Worm (Caenorhabditis elegans) whole organism, L2 larva: Measurements from ENCODE around the gene R02F2.6.
A peak's percentile ranks its signal among the peaks of the same experiment; 100 is the strongest.

Source experiments
- C34F6.9 ChIP-seq: fragments of 150-350 bp; optimal IDR thresholded peaks from 2 replicates; lab custom pipeline; 2014; ENCODE audit warnings: missing biosample characterization, missing genetic modification characterization
- R02D3.7 ChIP-seq: fragments of 150-350 bp; optimal IDR thresholded peaks from 2 replicates; lab custom pipeline; 2014; ENCODE audit warnings: missing biosample characterization, missing genetic modification characterization
- Y55F3AM.14 ChIP-seq: fragments of 200-800 bp; sonication (Bioruptor generic); optimal IDR thresholded peaks from 2 replicates; lab custom pipeline; 2018; ENCODE audit warnings: mild to moderate bottlenecking, missing genetic modification characterization, missing compliant biosample characterization
- ZK546.5 ChIP-seq: sonication (generic microtip); optimal IDR thresholded peaks from 2 replicates; lab custom pipeline; 2017; ENCODE audit warnings: missing biosample characterization, missing genetic modification characterization
- aly-2 ChIP-seq: fragments of 150-350 bp; optimal IDR thresholded peaks from 2 replicates; lab custom pipeline; 2014; ENCODE audit warnings: missing biosample characterization, missing genetic modification characterization
- ama-1 ChIP-seq: fragments of 150-350 bp; optimal IDR thresholded peaks from 2 replicates; lab custom pipeline; 2018; ENCODE audit warnings: inconsistent platforms
- blmp-1 ChIP-seq: sonication (generic microtip); optimal IDR thresholded peaks from 2 replicates; lab custom pipeline; 2017; ENCODE audit warnings: missing genetic modification characterization, mild to moderate bottlenecking, missing compliant biosample characterization, antibody characterized with exemption, moderate library complexity; ENCODE audit not compliant: insufficient read depth
- ceh-16 ChIP-seq: fragments of 150-350 bp; optimal IDR thresholded peaks from 2 replicates; lab custom pipeline; 2014; ENCODE audit warnings: missing biosample characterization, missing genetic modification characterization
- ceh-82 ChIP-seq: fragments of 150-350 bp; optimal IDR thresholded peaks from 2 replicates; lab custom pipeline; 2014; ENCODE audit warnings: missing biosample characterization, missing genetic modification characterization
- crh-2 ChIP-seq: sonication (generic microtip); optimal IDR thresholded peaks from 2 replicates; lab custom pipeline; 2017; ENCODE audit warnings: missing biosample characterization, missing genetic modification characterization
- dmd-4 ChIP-seq: sonication (generic microtip); optimal IDR thresholded peaks from 2 replicates; lab custom pipeline; 2017; ENCODE audit warnings: missing biosample characterization, missing genetic modification characterization
- egl-27 ChIP-seq: sonication (generic microtip); optimal IDR thresholded peaks from 3 replicates; lab custom pipeline; 2017; ENCODE audit warnings: missing biosample characterization, missing genetic modification reagents, missing genetic modification characterization
- elt-1 ChIP-seq: fragments of 150-350 bp; optimal IDR thresholded peaks from 2 replicates; lab custom pipeline; 2014; ENCODE audit warnings: missing biosample characterization, missing genetic modification characterization
- elt-3 ChIP-seq: sonication (generic microtip); optimal IDR thresholded peaks from 2 replicates; lab custom pipeline; 2017; ENCODE audit warnings: missing biosample characterization, missing genetic modification characterization
- fos-1 ChIP-seq: fragments of 150-350 bp; optimal IDR thresholded peaks from 2 replicates; lab custom pipeline; 2014; ENCODE audit warnings: missing biosample characterization, missing genetic modification characterization
- gmeb-1 ChIP-seq: fragments of 150-350 bp; optimal IDR thresholded peaks from 2 replicates; lab custom pipeline; 2014; ENCODE audit warnings: missing biosample characterization, missing genetic modification characterization
- lin-11 ChIP-seq: fragments of 150-350 bp; sonication (generic microtip); optimal IDR thresholded peaks from 2 replicates; lab custom pipeline; 2014; ENCODE audit warnings: missing biosample characterization, missing genetic modification characterization, inconsistent platforms, mixed read lengths
- lin-13 ChIP-seq: fragments of 150-350 bp; optimal IDR thresholded peaks from 2 replicates; lab custom pipeline; 2014; ENCODE audit warnings: missing biosample characterization, missing genetic modification reagents, missing genetic modification characterization
- lin-39 ChIP-seq: fragments of 150-350 bp; optimal IDR thresholded peaks from 2 replicates; lab custom pipeline; 2014; ENCODE audit warnings: missing biosample characterization, missing genetic modification reagents, missing genetic modification characterization
- lsy-2 ChIP-seq, 2 experiments: fragments of 150-350 bp in 1 of 2; sonication (generic microtip) in 1 of 2; optimal IDR thresholded peaks; 2 replicates each; lab custom pipeline; 2014 to 2017; ENCODE audit warnings: missing biosample characterization in 2 of 2, missing genetic modification characterization in 2 of 2
- mab-5 ChIP-seq: fragments of 150-350 bp; optimal IDR thresholded peaks from 2 replicates; lab custom pipeline; 2014; ENCODE audit warnings: missing biosample characterization, missing genetic modification characterization
- mbf-1 ChIP-seq: sonication (generic microtip); optimal IDR thresholded peaks from 2 replicates; lab custom pipeline; 2017; ENCODE audit warnings: missing biosample characterization, missing genetic modification characterization
- mdl-1 ChIP-seq, 2 experiments: fragments of 150-350 bp in 1 of 2; sonication (generic microtip) in 1 of 2; optimal IDR thresholded peaks; 2 replicates each; lab custom pipeline; 2017; ENCODE audit warnings: missing biosample characterization in 2 of 2, missing genetic modification characterization in 2 of 2
- nhr-11 ChIP-seq: fragments of 150-350 bp; optimal IDR thresholded peaks from 2 replicates; lab custom pipeline; 2014; ENCODE audit warnings: missing biosample characterization, missing genetic modification characterization
- nhr-12 ChIP-seq: fragments of 150-350 bp; optimal IDR thresholded peaks from 2 replicates; lab custom pipeline; 2014; ENCODE audit warnings: missing biosample characterization, missing genetic modification characterization
- nhr-129 ChIP-seq: fragments of 150-350 bp; optimal IDR thresholded peaks from 2 replicates; lab custom pipeline; 2014; ENCODE audit warnings: missing biosample characterization, missing genetic modification characterization
- nhr-21 ChIP-seq: fragments of 150-350 bp; optimal IDR thresholded peaks from 2 replicates; lab custom pipeline; 2014; ENCODE audit warnings: missing biosample characterization, missing genetic modification characterization
- nhr-23 ChIP-seq: fragments of 150-350 bp; optimal IDR thresholded peaks from 2 replicates; lab custom pipeline; 2014; ENCODE audit warnings: missing biosample characterization, missing genetic modification reagents, missing genetic modification characterization
- nhr-25 ChIP-seq: fragments of 150-350 bp; sonication (generic microtip); optimal IDR thresholded peaks from 3 replicates; lab custom pipeline; 2014; ENCODE audit warnings: missing biosample characterization, missing genetic modification characterization
- nhr-6 ChIP-seq: fragments of 150-350 bp; optimal IDR thresholded peaks from 2 replicates; lab custom pipeline; 2014; ENCODE audit warnings: missing biosample characterization, missing genetic modification characterization
- nhr-77 ChIP-seq: fragments of 150-350 bp; optimal IDR thresholded peaks from 2 replicates; lab custom pipeline; 2014; ENCODE audit warnings: missing biosample characterization, missing genetic modification characterization
- peb-1 ChIP-seq: fragments of 150-350 bp; optimal IDR thresholded peaks from 2 replicates; lab custom pipeline; 2014; ENCODE audit warnings: missing biosample characterization, missing genetic modification characterization
- sma-3 ChIP-seq: sonication (generic microtip); optimal IDR thresholded peaks from 2 replicates; lab custom pipeline; 2016; ENCODE audit warnings: missing genetic modification reagents, missing genetic modification characterization, missing compliant biosample characterization
- sma-9 ChIP-seq, 2 experiments: fragments of 150-350 bp in 1 of 2; sonication (generic microtip) in 1 of 2; optimal IDR thresholded peaks; 2 replicates each; lab custom pipeline; 2014 to 2016; ENCODE audit warnings: missing genetic modification characterization in 2 of 2, mild to moderate bottlenecking in 1 of 2, missing biosample characterization in 1 of 2, missing compliant biosample characterization in 1 of 2, missing genetic modification reagents in 1 of 2, moderate library complexity in 1 of 2
- snpc-4 ChIP-seq: fragments of 150-350 bp; optimal IDR thresholded peaks from 2 replicates; lab custom pipeline; 2014; ENCODE audit warnings: missing biosample characterization, missing genetic modification characterization
- unc-55 ChIP-seq: fragments of 150-350 bp; sonication (generic microtip); optimal IDR thresholded peaks from 3 replicates; lab custom pipeline; 2014; ENCODE audit warnings: missing biosample characterization, missing genetic modification reagents, missing genetic modification characterization
- zag-1 ChIP-seq: fragments of 150-350 bp; optimal IDR thresholded peaks from 2 replicates; lab custom pipeline; 2014; ENCODE audit warnings: missing biosample characterization, missing genetic modification characterization
- ztf-11 ChIP-seq: sonication (generic microtip); optimal IDR thresholded peaks from 2 replicates; lab custom pipeline; 2017; ENCODE audit warnings: missing biosample characterization, missing genetic modification characterization
- ztf-4 ChIP-seq: fragments of 150-350 bp; optimal IDR thresholded peaks from 2 replicates; lab custom pipeline; 2014; ENCODE audit warnings: missing biosample characterization, missing genetic modification characterization

The R02F2.6 gene

ce11 chrIII:5483738-5484315 is 5.1 kb upstream of the R02F2.6 start, which contains the start of the genes R02F2.7 and R02F2.4:
Gene R02F2.7 (minus strand): TSS chrIII:5483773.
Gene R02F2.4 (plus strand): TSS chrIII:5484289.
- TF ChIP-seq fos-1 (tag; lab: Kevin White, UChicago) (no peak), nhr-25 (no peak), lsy-2 (tag; optimal IDR thresholded peaks at IDR 0.05; lab: Kevin White, UChicago) (peak in 1 of 2 experiments; percentile 34), C34F6.9 (tag; lab: Kevin White, UChicago) (peak; percentile 25), gmeb-1 (tag; lab: Kevin White, UChicago) (peak; percentile 87), nhr-129 (tag; lab: Kevin White, UChicago) (no peak), ceh-82 (tag; lab: Kevin White, UChicago) (no peak), sma-9 (GFP tag; optimal IDR thresholded peaks at IDR 0.05; lab: Kevin White, UChicago) (no peak), sma-9 (tag; optimal IDR thresholded peaks at IDR 0.05; lab: Kevin White, UChicago) (no peak), unc-55 (GFP tag; lab: Kevin White, UChicago) (peak; percentile 49)

DNA sequence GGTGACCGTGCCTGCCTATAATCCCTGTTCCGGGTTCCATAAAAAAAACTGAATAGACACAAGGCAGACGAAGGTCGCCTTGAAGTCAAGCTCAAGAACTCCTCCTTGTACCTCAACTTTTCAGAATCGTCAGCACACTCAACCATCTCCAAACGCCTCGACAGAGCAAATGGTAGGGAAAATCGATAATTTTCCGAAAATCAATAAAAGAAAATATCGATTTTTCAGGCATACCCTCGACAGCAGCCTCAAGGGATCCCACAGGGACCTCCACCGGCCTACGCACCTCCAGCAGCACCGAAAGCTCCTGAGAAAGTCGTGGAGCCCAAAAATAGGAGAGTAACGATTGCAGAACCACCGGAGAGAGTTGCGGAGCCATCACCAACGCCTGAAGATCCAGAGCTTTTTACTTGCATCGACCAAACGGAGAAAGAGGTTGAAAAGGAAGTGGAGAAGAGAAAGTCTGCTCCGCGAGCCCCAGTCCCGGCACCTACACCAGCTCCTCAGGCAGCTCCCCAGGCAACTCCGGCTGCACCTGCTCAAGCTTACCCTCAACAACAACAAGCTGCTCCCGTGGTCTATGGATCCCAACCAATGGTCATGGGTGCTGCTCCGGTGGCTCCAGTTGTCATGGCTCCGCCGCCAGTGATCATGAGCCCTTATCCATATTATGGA is 906 bp upstream of the R02F2.6 start:
- no peak for TF ChIP-seq sma-3 (GFP tag; lab: Kevin White, UChicago)
- TF ChIP-seq R02D3.7 (tag; lab: Kevin White, UChicago) = no peak
- TF ChIP-seq lin-39 (tag; lab: Kevin White, UChicago) = no peak
- no peak for TF ChIP-seq ztf-11 (tag; lab: Kevin White, UChicago)
- no peak for TF ChIP-seq mdl-1 (tag; optimal IDR thresholded peaks at IDR 0.05; lab: Kevin White, UChicago)
- TF ChIP-seq gmeb-1 (tag; lab: Kevin White, UChicago) = no peak
- TF ChIP-seq, all 48 proteins: peak for 0

ce11 chrIII:5478011-5478410 is 713 bp downstream of the R02F2.6 start, which contains the start of gene R02F2.10:
Gene R02F2.10 (plus strand): TSS chrIII:5478311.
- TF ChIP-seq elt-1 (tag; lab: Kevin White, UChicago) = no peak
- no peak for TF ChIP-seq lsy-2 (tag; optimal IDR thresholded peaks at IDR 0.05; lab: Kevin White, UChicago)
- TF ChIP-seq mbf-1 = no peak
- TF ChIP-seq nhr-77 (tag; lab: Kevin White, UChicago) = no peak
- no peak for TF ChIP-seq ztf-11 (tag; lab: Kevin White, UChicago)
- no peak for TF ChIP-seq aly-2 (tag; lab: Kevin White, UChicago)
- TF ChIP-seq mab-5 (tag; lab: Kevin White, UChicago) = no peak
- TF ChIP-seq C34F6.9 (tag; lab: Kevin White, UChicago) = no peak
- TF ChIP-seq egl-27 (tag; lab: Kevin White, UChicago) = no peak
- TF ChIP-seq nhr-23 = no peak
- TF ChIP-seq nhr-12 (tag; lab: Kevin White, UChicago) = no peak
- no peak for TF ChIP-seq mdl-1 (tag; optimal IDR thresholded peaks at IDR 0.05; lab: Kevin White, UChicago)
- no peak for TF ChIP-seq lin-13 (GFP tag; lab: Kevin White, UChicago)
- no peak for TF ChIP-seq ztf-4 (tag; lab: Kevin White, UChicago)

- TF ChIP-seq dmd-4 (tag; lab: Kevin White, UChicago) = no peak
- TF ChIP-seq nhr-21 (tag; lab: Kevin White, UChicago) = no peak
- TF ChIP-seq mdl-1 (tag; optimal IDR thresholded peaks at IDR 0.05; lab: Kevin White, UChicago) = no peak
- TF ChIP-seq sma-3 (GFP tag; lab: Kevin White, UChicago) = no peak
- no peak for TF ChIP-seq elt-3 (tag; lab: Kevin White, UChicago)
Measured at ce11 chrIII:5474176-5474575, 4.5 kb downstream of the R02F2.6 start, which contains the start of gene lon-1. Gene lon-1 (plus strand): TSS chrIII:5474476.

DNA sequence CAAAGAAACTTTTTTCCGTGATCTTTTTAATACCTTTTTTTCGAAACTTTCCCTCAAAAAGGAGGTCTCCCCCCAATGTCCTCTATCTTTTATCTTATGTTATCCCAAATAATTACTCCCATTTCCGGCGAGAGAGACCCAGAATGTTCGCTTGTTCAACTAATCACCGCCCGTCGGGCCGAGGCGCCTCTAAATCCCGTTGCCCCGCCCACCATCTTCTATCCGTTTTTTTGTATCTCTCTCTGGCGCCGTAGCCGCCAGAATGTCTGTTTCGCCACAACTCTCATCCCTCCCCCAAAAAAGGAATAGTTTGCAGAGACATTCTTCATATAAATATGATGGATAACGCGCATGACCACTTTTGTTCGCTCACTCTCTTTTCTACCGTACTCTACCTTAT is 6.0 kb downstream of the R02F2.6 start:
- TF ChIP-seq nhr-129 (tag; lab: Kevin White, UChicago) (no peak), snpc-4 (tag; lab: Kevin White, UChicago) (no peak), elt-1 (tag; lab: Kevin White, UChicago) (no peak), R02D3.7 (tag; lab: Kevin White, UChicago) (no peak), zag-1 (tag; lab: Kevin White, UChicago) (no peak), dmd-4 (tag; lab: Kevin White, UChicago) (no peak), nhr-6 (tag; lab: Kevin White, UChicago) (no peak), ztf-4 (tag; lab: Kevin White, UChicago) (no peak), mdl-1 (tag; optimal IDR thresholded peaks at IDR 0.05; lab: Kevin White, UChicago) (no peak), crh-2 (no peak), nhr-21 (tag; lab: Kevin White, UChicago) (peak; percentile 54), nhr-12 (tag; lab: Kevin White, UChicago) (no peak), fos-1 (tag; lab: Kevin White, UChicago) (peak; percentile 14), elt-3 (tag; lab: Kevin White, UChicago) (no peak), ceh-82 (tag; lab: Kevin White, UChicago) (no peak), lin-11 (tag; lab: Kevin White, UChicago) (no peak), ZK546.5 (tag; lab: Kevin White, UChicago) (no peak), blmp-1 (peak; percentile 27), ceh-16 (tag; lab: Kevin White, UChicago) (no peak), nhr-25 (no peak), nhr-11 (tag; lab: Kevin White, UChicago) (no peak), ama-1 (no peak), Y55F3AM.14 (GFP tag; lab: Kevin White, UChicago) (no peak), nhr-23 (no peak), gmeb-1 (tag; lab: Kevin White, UChicago) (peak; percentile 35), lsy-2 (tag; optimal IDR thresholded peaks at IDR 0.05; lab: Kevin White, UChicago) (peak in 1 of 2 experiments; percentile 2), mbf-1 (no peak), sma-3 (GFP tag; lab: Kevin White, UChicago) (peak; percentile 97), peb-1 (tag; lab: Kevin White, UChicago) (no peak), ztf-11 (tag; lab: Kevin White, UChicago) (no peak)
